Worm (Caenorhabditis elegans): ENCODE data around the gene nhr-42.

The nhr-42 gene

DNA sequence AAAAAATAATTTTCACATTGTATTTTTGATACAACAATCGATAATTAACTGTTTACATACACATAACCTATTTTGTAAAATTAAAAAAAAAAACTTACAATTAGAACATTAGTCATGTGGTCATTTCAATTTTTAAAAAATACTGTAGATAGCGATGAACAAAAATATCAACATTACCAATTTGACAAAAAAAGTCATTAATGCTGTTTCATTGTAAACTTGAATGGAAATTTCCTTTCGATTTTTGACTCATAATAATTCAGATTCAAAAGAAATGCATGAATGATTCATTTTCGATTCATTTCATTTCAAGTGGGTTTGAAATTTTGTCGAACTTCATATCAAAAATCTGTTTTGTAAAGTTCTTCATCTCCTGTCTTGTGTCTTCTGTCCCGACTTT, 10.8 kb downstream of the nhr-42 start, which contains the start of gene C33G8.2:
C33G8.2 (plus strand) TSS at position 301 of the 400 bp plus-strand sequence.
- TF ChIP-seq cog-1 (tag; optimal IDR thresholded peaks at IDR 0.05) (no peak), tab-1 (GFP tag; IDR thresholded peaks at IDR 0.05) (no peak), ztf-29 (GFP tag; IDR thresholded peaks at IDR 0.05) (no peak), ref-1 (GFP tag; conservative IDR thresholded peaks at IDR 0.05) (no peak), flt-1 (GFP tag; IDR thresholded peaks at IDR 0.05) (no peak), T22C8.4 (GFP tag; IDR thresholded peaks at IDR 0.05) (no peak), med-1 (GFP tag; optimal IDR thresholded peaks at IDR 0.05; ENCODE audit: insufficient read depth) (no peak), klf-2 (GFP tag; conservative IDR thresholded peaks at IDR 0.05) (no peak), ztf-23 (GFP tag; IDR thresholded peaks at IDR 0.05) (no peak)

ce11 chrV:7012617-7013016, 14.0 kb downstream of the nhr-42 start, which contains the start of gene srw-127:
TSS of gene srw-127 (plus strand) at chrV:7012917.
- no peak for TF ChIP-seq ztf-29 (GFP tag; IDR thresholded peaks at IDR 0.05)
- no peak for TF ChIP-seq ref-1 (GFP tag; conservative IDR thresholded peaks at IDR 0.05)

ce11 chrV:7015872-7016271, 17.3 kb downstream of the nhr-42 start, which contains the start of gene C33G8.13:
TSS of gene C33G8.13 (minus strand) at chrV:7015972.
- TF ChIP-seq ztf-29 (GFP tag; IDR thresholded peaks at IDR 0.05) (no peak), T22C8.4 (GFP tag; IDR thresholded peaks at IDR 0.05) (no peak), tab-1 (GFP tag; IDR thresholded peaks at IDR 0.05) (no peak), cog-1 (tag; optimal IDR thresholded peaks at IDR 0.05) (no peak), flt-1 (GFP tag; IDR thresholded peaks at IDR 0.05) (no peak), ztf-23 (GFP tag; IDR thresholded peaks at IDR 0.05) (no peak), klf-2 (GFP tag; conservative IDR thresholded peaks at IDR 0.05) (no peak), med-1 (GFP tag; optimal IDR thresholded peaks at IDR 0.05; ENCODE audit: insufficient read depth) (no peak)

DNA sequence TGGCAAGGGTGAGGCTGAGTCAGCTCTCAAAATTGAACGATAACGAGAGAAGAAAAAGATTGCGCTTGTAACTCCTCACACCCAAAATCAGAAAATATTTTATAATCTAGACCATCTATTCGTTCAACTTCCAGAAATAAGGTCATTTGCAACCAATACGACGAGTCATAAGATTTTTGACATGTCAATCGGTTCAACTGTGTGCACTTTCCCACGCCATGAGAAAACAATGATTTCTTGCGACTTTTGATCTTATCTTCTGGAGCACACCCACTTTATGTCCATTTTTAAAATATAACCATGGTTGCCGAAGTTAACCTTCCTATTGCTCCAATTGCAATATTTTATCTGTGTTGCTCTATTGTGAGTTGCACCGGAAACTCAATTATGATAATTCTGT, 18.4 kb downstream of the nhr-42 start, which contains the start of gene srsx-32:
srsx-32 (plus strand) TSS at position 301 of the 400 bp plus-strand sequence.
- TF ChIP-seq ref-1 (GFP tag; conservative IDR thresholded peaks at IDR 0.05), result no peak
- no peak for TF ChIP-seq tab-1 (GFP tag; IDR thresholded peaks at IDR 0.05)
- no peak for TF ChIP-seq med-1 (GFP tag; optimal IDR thresholded peaks at IDR 0.05; ENCODE audit: insufficient read depth)
- TF ChIP-seq ztf-29 (GFP tag; IDR thresholded peaks at IDR 0.05), result no peak
- no peak for TF ChIP-seq T22C8.4 (GFP tag; IDR thresholded peaks at IDR 0.05)
- TF ChIP-seq flt-1 (GFP tag; IDR thresholded peaks at IDR 0.05), result no peak
- TF ChIP-seq ztf-23 (GFP tag; IDR thresholded peaks at IDR 0.05), result no peak
- no peak for TF ChIP-seq klf-2 (GFP tag; conservative IDR thresholded peaks at IDR 0.05)
- TF ChIP-seq cog-1 (tag; optimal IDR thresholded peaks at IDR 0.05), result no peak

ce11 chrV:7021772-7022171, 23.2 kb downstream of the nhr-42 start, which contains the start of gene F20A1.4:
TSS of gene F20A1.4 (minus strand) at chrV:7021872.
- no peak for TF ChIP-seq flt-1 (GFP tag; IDR thresholded peaks at IDR 0.05)
- TF ChIP-seq tab-1 (GFP tag; IDR thresholded peaks at IDR 0.05), result no peak
- TF ChIP-seq cog-1 (tag; optimal IDR thresholded peaks at IDR 0.05), result no peak
- no peak for TF ChIP-seq ref-1 (GFP tag; conservative IDR thresholded peaks at IDR 0.05)
- TF ChIP-seq klf-2 (GFP tag; conservative IDR thresholded peaks at IDR 0.05), result no peak
- no peak for TF ChIP-seq ztf-29 (GFP tag; IDR thresholded peaks at IDR 0.05)
- no peak for TF ChIP-seq med-1 (GFP tag; optimal IDR thresholded peaks at IDR 0.05; ENCODE audit: insufficient read depth)
- TF ChIP-seq T22C8.4 (GFP tag; IDR thresholded peaks at IDR 0.05), result no peak
- no peak for TF ChIP-seq ztf-23 (GFP tag; IDR thresholded peaks at IDR 0.05)

- TF ChIP-seq ref-1 (GFP tag; conservative IDR thresholded peaks at IDR 0.05), result no peak
Observed at ce11 chrV:7022981-7023380, 24.4 kb downstream of the nhr-42 start.

DNA sequence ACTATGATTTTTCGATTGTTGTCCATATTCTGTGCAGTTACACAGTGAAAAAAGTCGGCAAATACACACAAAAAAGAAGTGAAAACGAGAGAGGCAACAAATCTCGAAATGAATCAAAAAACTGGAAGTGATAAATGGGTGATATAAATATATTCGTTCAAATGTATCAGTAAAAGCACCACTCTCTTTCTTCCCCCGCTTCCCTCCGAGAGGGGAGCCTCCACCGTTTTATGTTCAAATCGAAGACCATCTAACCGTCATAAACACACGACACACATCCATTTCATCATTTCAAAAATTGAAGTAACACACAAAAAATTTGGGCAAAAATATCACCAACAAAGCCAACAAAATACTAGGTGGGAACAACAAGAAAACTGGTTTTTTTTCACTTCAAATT, 28.4 kb downstream of the nhr-42 start, which contains the start of gene F20A1.6:
F20A1.6 (minus strand) TSS at position 101 of the 400 bp plus-strand sequence.
- TF ChIP-seq cog-1 (tag; optimal IDR thresholded peaks at IDR 0.05) (no peak), klf-2 (GFP tag; conservative IDR thresholded peaks at IDR 0.05) (no peak), T22C8.4 (GFP tag; IDR thresholded peaks at IDR 0.05) (no peak), flt-1 (GFP tag; IDR thresholded peaks at IDR 0.05) (no peak), med-1 (GFP tag; optimal IDR thresholded peaks at IDR 0.05; ENCODE audit: insufficient read depth) (no peak), ztf-23 (GFP tag; IDR thresholded peaks at IDR 0.05) (no peak), ref-1 (GFP tag; conservative IDR thresholded peaks at IDR 0.05) (no peak), tab-1 (GFP tag; IDR thresholded peaks at IDR 0.05) (no peak)

DNA sequence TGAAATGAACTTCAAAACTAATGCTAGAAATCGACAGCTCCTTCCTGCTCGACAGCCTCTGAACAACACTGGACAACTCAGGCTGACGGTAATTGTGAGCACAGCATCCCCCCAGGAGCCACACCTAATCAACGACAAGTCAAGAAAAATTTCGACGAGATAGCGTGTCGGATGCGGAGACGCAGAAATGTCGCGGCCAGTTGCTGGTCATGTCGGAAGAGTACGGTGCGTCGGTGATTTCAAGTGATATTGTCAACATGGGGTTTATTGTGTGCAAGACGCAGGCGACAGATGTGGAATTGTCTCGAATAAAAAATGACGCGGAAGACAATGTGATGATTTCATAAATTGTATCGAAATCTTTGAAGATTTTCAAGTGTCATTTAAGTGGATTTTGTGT, 37.9 kb downstream of the nhr-42 start, which contains the start of gene twk-11:
twk-11 (minus strand) TSS at position 101 of the 400 bp plus-strand sequence.
- TF ChIP-seq tab-1 (GFP tag; IDR thresholded peaks at IDR 0.05) (no peak), med-1 (GFP tag; optimal IDR thresholded peaks at IDR 0.05; ENCODE audit: insufficient read depth) (no peak), ztf-29 (GFP tag; IDR thresholded peaks at IDR 0.05) (no peak), ref-1 (GFP tag; conservative IDR thresholded peaks at IDR 0.05) (no peak), T22C8.4 (GFP tag; IDR thresholded peaks at IDR 0.05) (no peak), ztf-23 (GFP tag; IDR thresholded peaks at IDR 0.05) (no peak), klf-2 (GFP tag; conservative IDR thresholded peaks at IDR 0.05) (no peak), flt-1 (GFP tag; IDR thresholded peaks at IDR 0.05) (no peak), cog-1 (tag; optimal IDR thresholded peaks at IDR 0.05) (no peak)

- TF ChIP-seq flt-1 (GFP tag; IDR thresholded peaks at IDR 0.05), result no peak
- TF ChIP-seq ztf-29 (GFP tag; IDR thresholded peaks at IDR 0.05), result no peak
- TF ChIP-seq ref-1 (GFP tag; conservative IDR thresholded peaks at IDR 0.05), result no peak
- TF ChIP-seq klf-2 (GFP tag; conservative IDR thresholded peaks at IDR 0.05), result no peak
- no peak for TF ChIP-seq med-1 (GFP tag; optimal IDR thresholded peaks at IDR 0.05; ENCODE audit: insufficient read depth)
- TF ChIP-seq cog-1 (tag; optimal IDR thresholded peaks at IDR 0.05), result no peak
- no peak for TF ChIP-seq tab-1 (GFP tag; IDR thresholded peaks at IDR 0.05)
- no peak for TF ChIP-seq T22C8.4 (GFP tag; IDR thresholded peaks at IDR 0.05)
- TF ChIP-seq ztf-23 (GFP tag; IDR thresholded peaks at IDR 0.05), result no peak
Observed at ce11 chrV:7046005-7046404, 47.4 kb downstream of the nhr-42 start, which contains the start of gene F20A1.2. TSS of gene F20A1.2 (plus strand) at chrV:7046305.

ce11 chrV:7047512-7047911, 48.9 kb downstream of the nhr-42 start, which contains the start of gene F20A1.8:
TSS of gene F20A1.8 (minus strand) at chrV:7047612.
- TF ChIP-seq med-1 (GFP tag; optimal IDR thresholded peaks at IDR 0.05; ENCODE audit: insufficient read depth) (no peak), klf-2 (GFP tag; conservative IDR thresholded peaks at IDR 0.05) (no peak)

Data from whole organism, midembryonic.